Worm (Caenorhabditis elegans): ENCODE measurements around the gene Y75B12B.1.

DNA sequence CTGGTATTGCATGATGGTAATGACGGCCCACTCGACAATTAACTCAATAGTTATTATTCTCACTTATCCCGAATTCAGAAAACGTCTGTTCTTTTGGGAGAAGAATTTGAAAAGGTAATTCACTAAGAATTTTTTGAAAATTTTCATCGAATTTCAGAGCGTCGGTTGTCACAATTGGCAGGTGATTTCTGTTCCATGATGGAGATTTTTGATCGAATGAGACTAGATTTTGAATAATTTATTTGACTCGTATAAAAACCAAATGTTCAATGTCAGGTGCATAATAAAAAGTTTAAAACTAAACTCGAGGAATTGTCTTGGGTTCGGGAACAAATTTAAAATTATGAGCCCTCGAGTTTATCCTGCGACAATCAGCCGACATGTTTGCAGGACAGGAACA is 32.2 kb downstream of the Y75B12B.1 start, which contains the start of gene sri-25:
- TF ChIP-seq hrde-1 (tag; optimal IDR thresholded peaks at IDR 0.05; ENCODE audit: borderline replicate concordance) (no peak), Y56A3A.18 (GFP tag; IDR thresholded peaks at IDR 0.05) (no peak), mes-4 (tag; optimal IDR thresholded peaks at IDR 0.05) (no peak), him-1 (tag; optimal IDR thresholded peaks at IDR 0.05) (no peak), hsf-1 (GFP tag; IDR thresholded peaks at IDR 0.05) (no peak), K12H6.12 (tag; optimal IDR thresholded peaks at IDR 0.05) (no peak), B0035.1 (tag; optimal IDR thresholded peaks at IDR 0.05) (no peak), snpc-4 (GFP tag; optimal IDR thresholded peaks at IDR 0.05) (no peak), snpc-4 (tag; optimal IDR thresholded peaks at IDR 0.05) (no peak), ceh-27 (GFP tag; optimal IDR thresholded peaks at IDR 0.05) (no peak)

Measured in whole organism, young adult.